Worm (Caenorhabditis elegans) whole organism, early embryonic: ENCODE results near the gene cyp-14A4.

Experiments used
- B0310.2 ChIP-seq: sonication (generic microtip); optimal IDR thresholded peaks from 2 replicates; lab custom pipeline; 2016; ENCODE audit warnings: mild to moderate bottlenecking, missing genetic modification characterization, missing compliant biosample characterization
- F13C5.2 ChIP-seq: sonication (generic microtip); optimal IDR thresholded peaks from 2 replicates; lab custom pipeline; 2017; ENCODE audit warnings: mild to moderate bottlenecking, missing genetic modification characterization, inconsistent platforms, missing compliant biosample characterization
- aly-1 ChIP-seq: sonication (generic microtip); optimal IDR thresholded peaks from 2 replicates; lab custom pipeline; 2016; ENCODE audit warnings: missing genetic modification characterization, missing compliant biosample characterization
- ama-1 ChIP-seq: fragments of 150-350 bp; optimal IDR thresholded peaks from 2 replicates; lab custom pipeline; 2014
- ceh-36 ChIP-seq: sonication (generic microtip); optimal IDR thresholded peaks from 2 replicates; lab custom pipeline; 2016; ENCODE audit warnings: missing genetic modification characterization, inconsistent platforms, missing compliant biosample characterization
- ets-7 ChIP-seq: sonication (generic microtip); optimal IDR thresholded peaks from 2 replicates; lab custom pipeline; 2016; ENCODE audit warnings: missing genotype, missing genetic modification characterization, missing compliant biosample characterization
- hmbx-1 ChIP-seq: sonication (generic microtip); optimal IDR thresholded peaks from 2 replicates; lab custom pipeline; 2016; ENCODE audit warnings: mild to moderate bottlenecking, missing genetic modification characterization, missing compliant biosample characterization
- hmg-4 ChIP-seq: fragments of 200-800 bp; sonication (Bioruptor generic); optimal IDR thresholded peaks from 2 replicates; lab custom pipeline; 2018; ENCODE audit warnings: mild to moderate bottlenecking, missing genetic modification characterization, missing compliant biosample characterization
- hnd-1 ChIP-seq: sonication (generic microtip); optimal IDR thresholded peaks from 2 replicates; lab custom pipeline; 2016; ENCODE audit warnings: missing genetic modification characterization, missing compliant biosample characterization
- pes-1 ChIP-seq: fragments of 200-800 bp; sonication (Bioruptor generic); IDR thresholded peaks from 2 replicates; pipeline ENCODE4 v1.3.6; 2022; ENCODE audit warnings: missing genetic modification reagents, missing genetic modification characterization, missing compliant biosample characterization
- scrt-1 ChIP-seq: fragments of 200-800 bp; sonication (Bioruptor generic); IDR thresholded peaks from 2 replicates; pipeline ENCODE4 v1.3.6; 2022; ENCODE audit warnings: missing genetic modification characterization, missing compliant biosample characterization
- sea-1 ChIP-seq: fragments of 200-800 bp; sonication (Bioruptor generic); conservative IDR thresholded peaks from 2 replicates; pipeline ENCODE4 v1.3.6; 2022; ENCODE audit warnings: missing genetic modification characterization, missing compliant biosample characterization
- tbx-11 ChIP-seq: fragments of 200-800 bp; sonication (Bioruptor generic); IDR thresholded peaks from 2 replicates; pipeline ENCODE4 v1.3.6; 2022; ENCODE audit warnings: missing genetic modification characterization, missing compliant biosample characterization

DNA sequence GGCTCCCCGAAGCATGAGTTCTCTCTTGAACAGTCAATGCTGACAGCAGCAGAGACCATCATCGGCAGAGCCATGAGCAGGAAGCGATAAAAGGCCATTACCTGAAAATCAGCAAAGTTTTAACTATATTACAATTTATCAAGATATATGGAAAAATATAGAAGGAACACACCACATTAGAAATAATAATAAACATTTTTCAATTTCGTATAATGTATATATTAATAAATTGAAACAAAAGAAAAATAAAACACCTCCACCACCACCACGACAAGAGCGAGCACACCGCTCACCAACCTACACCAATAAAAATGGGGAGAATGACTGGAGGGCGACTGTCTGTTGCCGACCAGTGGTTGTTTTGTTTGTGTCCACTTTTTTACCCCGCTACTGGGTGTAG is 2.5 kb upstream of the cyp-14A4 start, which contains the start of gene R04D3.2:
- TF ChIP-seq ama-1 (lab: Kevin White, UChicago), result no peak
- no peak for TF ChIP-seq ceh-36 (tag; lab: Kevin White, UChicago)
- TF ChIP-seq scrt-1 (GFP tag; lab: Robert Waterston, UW), result no peak
- TF ChIP-seq hmbx-1 (tag; lab: Kevin White, UChicago), result no peak
- TF ChIP-seq B0310.2 (tag; lab: Kevin White, UChicago), result no peak
- TF ChIP-seq sea-1 (GFP tag; lab: Robert Waterston, UW), result no peak
- no peak for TF ChIP-seq pes-1 (GFP tag; lab: Robert Waterston, UW)
- TF ChIP-seq aly-1 (tag; lab: Kevin White, UChicago), result no peak
- no peak for TF ChIP-seq hmg-4
- TF ChIP-seq hnd-1 (tag; lab: Kevin White, UChicago), result no peak
- no peak for TF ChIP-seq F13C5.2 (tag; lab: Kevin White, UChicago)
- no peak for TF ChIP-seq tbx-11 (GFP tag; lab: Robert Waterston, UW)
- TF ChIP-seq ets-7 (tag; lab: Kevin White, UChicago), result no peak
